Worm (Caenorhabditis elegans): Measurements from ENCODE around the gene msi-1.
A peak's percentile ranks its signal among the peaks of the same experiment; 100 is the strongest.

Gene msi-1

ce11 chrIII:3979980-3980631 is 3.9 kb upstream of the msi-1 start (continued):
- peak; percentile 75 for TF ChIP-seq nhr-20 (tag; optimal IDR thresholded peaks at IDR 0.05)
- TF ChIP-seq snpc-4 (tag; optimal IDR thresholded peaks at IDR 0.05): peak; percentile 28
- peak; percentile 10 for TF ChIP-seq unc-86 (tag; optimal IDR thresholded peaks at IDR 0.05)
- TF ChIP-seq lin-39 (tag; optimal IDR thresholded peaks at IDR 0.05): no peak
- no peak for TF ChIP-seq sptf-1 (tag; optimal IDR thresholded peaks at IDR 0.05)
- peak; percentile 68 for TF ChIP-seq nhr-85 (tag)
- peak; percentile 13 for TF ChIP-seq C16A3.4 (tag; optimal IDR thresholded peaks at IDR 0.05)
- no peak for TF ChIP-seq ces-1 (GFP tag; optimal IDR thresholded peaks at IDR 0.05)
- no peak for TF ChIP-seq F16B12.6 (tag; optimal IDR thresholded peaks at IDR 0.05)
- TF ChIP-seq C04F5.9 (tag; optimal IDR thresholded peaks at IDR 0.05): no peak
- peak; percentile 65 for TF ChIP-seq rnt-1 (tag; optimal IDR thresholded peaks at IDR 0.05)
- no peak for TF ChIP-seq C34B4.2 (tag; optimal IDR thresholded peaks at IDR 0.05)
- no peak for TF ChIP-seq zag-1 (tag; optimal IDR thresholded peaks at IDR 0.05)
- TF ChIP-seq ets-5 (GFP tag; IDR thresholded peaks at IDR 0.05): no peak
- TF ChIP-seq unc-30 (tag; optimal IDR thresholded peaks at IDR 0.05): no peak
- no peak for TF ChIP-seq isw-1 (GFP tag; IDR thresholded peaks at IDR 0.05)
- peak; percentile 46 for TF ChIP-seq elt-2 (tag; optimal IDR thresholded peaks at IDR 0.05)
- peak; percentile 43 for TF ChIP-seq tbx-2 (tag; optimal IDR thresholded peaks at IDR 0.05)
- no peak for TF ChIP-seq egl-27 (tag; optimal IDR thresholded peaks at IDR 0.05)
- TF ChIP-seq lin-15B (tag; optimal IDR thresholded peaks at IDR 0.05): no peak
- no peak for TF ChIP-seq alr-1 (tag; optimal IDR thresholded peaks at IDR 0.05; ENCODE audit: borderline replicate concordance)
- TF ChIP-seq fkh-10 (GFP tag; optimal IDR thresholded peaks at IDR 0.05): peak; percentile 26
- TF ChIP-seq hlh-4 (tag; optimal IDR thresholded peaks at IDR 0.05): no peak
- no peak for TF ChIP-seq egl-13 (tag; optimal IDR thresholded peaks at IDR 0.05)
- no peak for TF ChIP-seq ceh-63 (GFP tag; optimal IDR thresholded peaks at IDR 0.05)
- no peak for TF ChIP-seq nhr-76 (tag; optimal IDR thresholded peaks at IDR 0.05)
- TF ChIP-seq fos-1 (tag; optimal IDR thresholded peaks at IDR 0.05): no peak
- no peak for TF ChIP-seq vab-15 (tag; optimal IDR thresholded peaks at IDR 0.05)
- peak; percentile 52 to 58 for TF ChIP-seq lin-35 (GFP tag; optimal IDR thresholded peaks at IDR 0.05)
- no peak for TF ChIP-seq mab-9 (GFP tag; IDR thresholded peaks at IDR 0.05)
- no peak for TF ChIP-seq nhr-237 (tag; optimal IDR thresholded peaks at IDR 0.05)
- TF ChIP-seq fkh-4 (tag; optimal IDR thresholded peaks at IDR 0.05; ENCODE audit: borderline replicate concordance): no peak
- no peak for TF ChIP-seq pqm-1 (tag; optimal IDR thresholded peaks at IDR 0.05)
- peak; percentile 59 for TF ChIP-seq nhr-47 (tag; optimal IDR thresholded peaks at IDR 0.05)
- no peak for TF ChIP-seq nhr-77 (tag; optimal IDR thresholded peaks at IDR 0.05)
- no peak for TF ChIP-seq ztf-4 (tag; optimal IDR thresholded peaks at IDR 0.05)
- no peak for TF ChIP-seq nhr-90 (tag; optimal IDR thresholded peaks at IDR 0.05; ENCODE audit: poor library complexity)
- TF ChIP-seq lin-14 (GFP tag; optimal IDR thresholded peaks at IDR 0.05): peak; percentile 91
- TF ChIP-seq ztf-11 (tag; optimal IDR thresholded peaks at IDR 0.05): peak in 1 of 2 experiments; percentile 3
- no peak for TF ChIP-seq Y116A8C.19 (tag; optimal IDR thresholded peaks at IDR 0.05; ENCODE audit: borderline replicate concordance)
- no peak for TF ChIP-seq irx-1 (tag; optimal IDR thresholded peaks at IDR 0.05)

ce11 chrIII:3978438-3978837 is 2.2 kb upstream of the msi-1 start:
- TF ChIP-seq nhr-28 (tag; optimal IDR thresholded peaks at IDR 0.05): no peak
- peak; percentile 2 for TF ChIP-seq nhr-71 (tag; optimal IDR thresholded peaks at IDR 0.05)
- peak; percentile 37 for TF ChIP-seq blmp-1 (tag; optimal IDR thresholded peaks at IDR 0.05)
- no peak for TF ChIP-seq efl-1 (optimal IDR thresholded peaks at IDR 0.05)
- peak in 1 of 2 experiments; percentile 53 for TF ChIP-seq efl-1 (GFP tag; optimal IDR thresholded peaks at IDR 0.05 in 1 of 2)
- peak; percentile 80 for TF ChIP-seq lin-14 (GFP tag; optimal IDR thresholded peaks at IDR 0.05)
- peak in 1 of 2 experiments; percentile 9 for TF ChIP-seq lin-35 (GFP tag; optimal IDR thresholded peaks at IDR 0.05)
- peak; percentile 22 for TF ChIP-seq mep-1 (tag; optimal IDR thresholded peaks at IDR 0.05)
- peak; percentile 10 for TF ChIP-seq nhr-20 (tag; optimal IDR thresholded peaks at IDR 0.05)
- no peak for TF ChIP-seq isw-1 (GFP tag; IDR thresholded peaks at IDR 0.05)

All from whole organism, L1 larva.